Fruit fly (Drosophila melanogaster): ENCODE results near the gene Cyp4d2.

Cyp4d2 gene

DNA sequence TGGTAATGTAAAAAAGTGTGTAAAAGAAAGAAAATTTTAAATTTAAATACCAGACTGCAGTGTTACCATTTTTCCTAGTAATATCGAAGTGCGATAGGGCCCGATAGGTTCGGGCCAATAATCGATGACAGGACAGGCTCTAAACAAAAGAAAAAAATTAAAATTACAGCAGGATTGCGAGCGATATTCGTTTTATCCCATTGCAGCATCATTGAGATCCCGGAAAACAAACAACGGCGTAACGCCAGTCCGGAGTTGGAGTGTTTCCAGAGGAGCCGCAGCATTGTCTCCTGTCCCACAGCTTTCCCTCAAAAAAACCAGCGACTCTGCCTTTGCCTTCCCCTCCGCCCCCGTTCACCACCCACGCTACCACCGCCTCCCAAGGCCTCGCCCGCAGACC lies 49.3 kb downstream of the Cyp4d2 start, which contains the start of gene pcx (continued):
- TF ChIP-seq slbo (GFP tag; IDR thresholded peaks at IDR 0.05) (no peak), CG4617 (GFP tag; optimal IDR thresholded peaks at IDR 0.05; ENCODE audit: borderline replicate concordance) (peak; percentile 76), wor (GFP tag; IDR thresholded peaks at IDR 0.05) (no peak), crp (GFP tag; optimal IDR thresholded peaks at IDR 0.05) (no peak), HLH4C (GFP tag; IDR thresholded peaks at IDR 0.05; ENCODE audit: partially characterized antibody) (peak; percentile 50), CG9932 (GFP tag; IDR thresholded peaks at IDR 0.05) (no peak), gfzf (GFP tag; optimal IDR thresholded peaks at IDR 0.05) (peak; percentile 50)

All from whole organism, embryonic.